Worm (Caenorhabditis elegans): ENCODE measurements around the gene icl-1.
A peak's percentile ranks its signal among the peaks of the same experiment; 100 is the strongest.

Gene icl-1

ce11 chrV:725807-726572, 1.8 kb downstream of the icl-1 start:
- no peak for TF ChIP-seq lin-15B (tag; optimal IDR thresholded peaks at IDR 0.05)
- TF ChIP-seq ztf-4 (tag; optimal IDR thresholded peaks at IDR 0.05) = no peak
- no peak for TF ChIP-seq pha-4 (tag; optimal IDR thresholded peaks at IDR 0.05)
- peak; percentile 5 for TF ChIP-seq nhr-23 (tag; optimal IDR thresholded peaks at IDR 0.05)
- no peak for TF ChIP-seq eor-1 (tag; optimal IDR thresholded peaks at IDR 0.05)
- TF ChIP-seq R02D3.7 (tag; optimal IDR thresholded peaks at IDR 0.05) = no peak
- TF ChIP-seq nhr-237 (tag; optimal IDR thresholded peaks at IDR 0.05) = no peak
- no peak for TF ChIP-seq nhr-77 (tag; optimal IDR thresholded peaks at IDR 0.05)
- no peak for TF ChIP-seq elt-2 (tag; optimal IDR thresholded peaks at IDR 0.05)
- TF ChIP-seq skn-1 (tag; optimal IDR thresholded peaks at IDR 0.05) = no peak
- TF ChIP-seq hmg-11 (tag; optimal IDR thresholded peaks at IDR 0.05) = no peak
- no peak for TF ChIP-seq ztf-11 (tag; optimal IDR thresholded peaks at IDR 0.05)
- no peak for TF ChIP-seq fkh-10 (GFP tag; optimal IDR thresholded peaks at IDR 0.05)
- TF ChIP-seq ZK546.5 (tag; optimal IDR thresholded peaks at IDR 0.05) = no peak
- TF ChIP-seq mdl-1 (tag; optimal IDR thresholded peaks at IDR 0.05) = no peak
- TF ChIP-seq ceh-9 (tag; optimal IDR thresholded peaks at IDR 0.05) = no peak
- TF ChIP-seq pqm-1 (tag; optimal IDR thresholded peaks at IDR 0.05) = no peak
- no peak for TF ChIP-seq ceh-82 (tag; optimal IDR thresholded peaks at IDR 0.05)
- TF ChIP-seq daf-12 (tag; optimal IDR thresholded peaks at IDR 0.05) = no peak
- TF ChIP-seq ama-1 (optimal IDR thresholded peaks at IDR 0.05) = peak; percentile 82
- TF ChIP-seq nhr-43 (tag; optimal IDR thresholded peaks at IDR 0.05; ENCODE audit: poor library complexity, severe bottlenecking) = peak; percentile 24
- TF ChIP-seq nhr-76 (tag; optimal IDR thresholded peaks at IDR 0.05) = no peak
- TF ChIP-seq egl-27 (tag; optimal IDR thresholded peaks at IDR 0.05) = no peak
- no peak for TF ChIP-seq elt-1 (tag; optimal IDR thresholded peaks at IDR 0.05)
- TF ChIP-seq elt-3 (tag; optimal IDR thresholded peaks at IDR 0.05) = peak in 1 of 3 experiments; percentile 53
- peak; percentile 38 for TF ChIP-seq lin-39 (tag; optimal IDR thresholded peaks at IDR 0.05)
- TF ChIP-seq nhr-11 (tag; optimal IDR thresholded peaks at IDR 0.05) = no peak
- no peak for TF ChIP-seq nhr-28 (tag; optimal IDR thresholded peaks at IDR 0.05)
- no peak for TF ChIP-seq nhr-67 (tag; optimal IDR thresholded peaks at IDR 0.05)
- TF ChIP-seq snpc-4 (tag; optimal IDR thresholded peaks at IDR 0.05) = no peak
- TF ChIP-seq ceh-16 (tag; optimal IDR thresholded peaks at IDR 0.05) = no peak
- no peak for TF ChIP-seq lsy-12 (tag; optimal IDR thresholded peaks at IDR 0.05)
- no peak for TF ChIP-seq tbx-2 (tag; optimal IDR thresholded peaks at IDR 0.05)
- TF ChIP-seq unc-39 (tag; optimal IDR thresholded peaks at IDR 0.05) = no peak
- TF ChIP-seq nfya-1 (tag; optimal IDR thresholded peaks at IDR 0.05; ENCODE audit: insufficient read depth) = peak; percentile 18
- TF ChIP-seq nhr-25 (tag; optimal IDR thresholded peaks at IDR 0.05) = peak; percentile 2
- TF ChIP-seq jun-1 (tag; optimal IDR thresholded peaks at IDR 0.05) = no peak
- TF ChIP-seq nhr-12 (tag; optimal IDR thresholded peaks at IDR 0.05) = no peak

- peak; percentile 27 for TF ChIP-seq pha-4 (tag; optimal IDR thresholded peaks at IDR 0.05)
- TF ChIP-seq hmg-11 (tag; optimal IDR thresholded peaks at IDR 0.05) = no peak
- TF ChIP-seq ama-1 (optimal IDR thresholded peaks at IDR 0.05) = peak; percentile 92
- peak; percentile 58 for TF ChIP-seq nhr-43 (tag; optimal IDR thresholded peaks at IDR 0.05; ENCODE audit: poor library complexity, severe bottlenecking)
- no peak for TF ChIP-seq egl-27 (tag; optimal IDR thresholded peaks at IDR 0.05)
- TF ChIP-seq lsy-12 (tag; optimal IDR thresholded peaks at IDR 0.05) = no peak
- TF ChIP-seq skn-1 (tag; optimal IDR thresholded peaks at IDR 0.05) = no peak
- TF ChIP-seq lin-39 (tag; optimal IDR thresholded peaks at IDR 0.05) = peak; percentile 39
- peak; percentile 12 for TF ChIP-seq nhr-25 (tag; optimal IDR thresholded peaks at IDR 0.05)
Observed at ce11 chrV:724946-725806, 2.6 kb downstream of the icl-1 start.

ce11 chrV:724470-724890, 3.3 kb downstream of the icl-1 start:
- TF ChIP-seq skn-1 (tag; optimal IDR thresholded peaks at IDR 0.05) = peak; percentile 8
- TF ChIP-seq ama-1 (optimal IDR thresholded peaks at IDR 0.05) = peak; percentile 97
- no peak for TF ChIP-seq unc-39 (tag; optimal IDR thresholded peaks at IDR 0.05)
- TF ChIP-seq nhr-12 (tag; optimal IDR thresholded peaks at IDR 0.05) = no peak

Data from whole organism, L3 larva.